Worm (Caenorhabditis elegans) whole organism, mixed stage, embryonic: ENCODE measurements around the gene C43H6.6.

Source experiments
- M03D4.4 ChIP-seq: sonication (generic microtip); optimal IDR thresholded peaks from 2 replicates; lab custom pipeline; 2017; ENCODE audit warnings: mild to moderate bottlenecking, missing genetic modification characterization, missing compliant biosample characterization
- blmp-1 ChIP-seq: fragments of 150-350 bp; optimal IDR thresholded peaks from 2 replicates; lab custom pipeline; 2014; ENCODE audit warnings: missing biosample characterization, missing genetic modification characterization
- ceh-43 ChIP-seq: fragments of 200-800 bp; sonication (Bioruptor generic); optimal IDR thresholded peaks from 2 replicates; lab custom pipeline; 2018; ENCODE audit warnings: mild to moderate bottlenecking, missing genetic modification characterization, moderate library complexity, missing compliant biosample characterization
- ceh-83 ChIP-seq: fragments of 200-800 bp; sonication (Bioruptor generic); optimal IDR thresholded peaks from 2 replicates; lab custom pipeline; 2018; ENCODE audit warnings: mild to moderate bottlenecking, missing genetic modification characterization, missing compliant biosample characterization
- ces-1 ChIP-seq: fragments of 150-350 bp; optimal IDR thresholded peaks from 2 replicates; lab custom pipeline; 2014; ENCODE audit warnings: missing biosample characterization, missing genetic modification reagents, missing genetic modification characterization
- cnd-1 ChIP-seq: fragments of 200-800 bp; sonication (Bioruptor generic); optimal IDR thresholded peaks from 2 replicates; lab custom pipeline; 2018; ENCODE audit warnings: mild to moderate bottlenecking, missing genetic modification characterization, missing compliant biosample characterization
- elt-1 ChIP-seq: sonication (generic microtip); optimal IDR thresholded peaks from 2 replicates; lab custom pipeline; 2017; ENCODE audit warnings: missing genetic modification characterization, mild to moderate bottlenecking, missing compliant biosample characterization, antibody characterized with exemption, moderate library complexity, borderline replicate concordance; ENCODE audit not compliant: insufficient read depth
- elt-3 ChIP-seq: fragments of 150-350 bp; optimal IDR thresholded peaks from 2 replicates; lab custom pipeline; 2014; ENCODE audit warnings: missing biosample characterization, missing genetic modification characterization
- flh-1 ChIP-seq: fragments of 200-800 bp; sonication (Bioruptor generic); optimal IDR thresholded peaks from 2 replicates; lab custom pipeline; 2018; ENCODE audit warnings: mild to moderate bottlenecking, missing genetic modification characterization, moderate library complexity, missing compliant biosample characterization
- ham-2 ChIP-seq: fragments of 200-800 bp; sonication (Bioruptor generic); optimal IDR thresholded peaks from 2 replicates; lab custom pipeline; 2018; ENCODE audit warnings: mild to moderate bottlenecking, missing genetic modification characterization, missing compliant biosample characterization
- lin-13 ChIP-seq: fragments of 150-350 bp; optimal IDR thresholded peaks from 2 replicates; lab custom pipeline; 2014; ENCODE audit warnings: missing biosample characterization, missing genetic modification characterization
- lin-32 ChIP-seq: fragments of 200-800 bp; sonication (Bioruptor generic); optimal IDR thresholded peaks from 2 replicates; lab custom pipeline; 2018; ENCODE audit warnings: mild to moderate bottlenecking, missing genetic modification characterization, missing compliant biosample characterization
- lsy-2 ChIP-seq: fragments of 150-350 bp; optimal IDR thresholded peaks from 2 replicates; lab custom pipeline; 2014; ENCODE audit warnings: missing biosample characterization, missing genetic modification characterization
- mab-5 ChIP-seq: fragments of 150-350 bp; optimal IDR thresholded peaks from 2 replicates; lab custom pipeline; 2014; ENCODE audit warnings: missing biosample characterization, missing genetic modification characterization
- mep-1 ChIP-seq: fragments of 150-350 bp; optimal IDR thresholded peaks from 2 replicates; lab custom pipeline; 2017; ENCODE audit warnings: missing biosample characterization, missing genetic modification reagents, missing genetic modification characterization, inconsistent platforms
- mls-2 ChIP-seq: sonication (generic microtip); optimal IDR thresholded peaks from 2 replicates; lab custom pipeline; 2016; ENCODE audit warnings: mild to moderate bottlenecking, missing genetic modification characterization, moderate library complexity, missing compliant biosample characterization
- nhr-12 ChIP-seq: fragments of 150-350 bp; optimal IDR thresholded peaks from 2 replicates; lab custom pipeline; 2014; ENCODE audit warnings: missing biosample characterization, missing genetic modification characterization
- nhr-2 ChIP-seq: fragments of 150-350 bp; optimal IDR thresholded peaks from 2 replicates; lab custom pipeline; 2014; ENCODE audit warnings: missing biosample characterization, missing genetic modification characterization
- nhr-237 ChIP-seq: fragments of 150-350 bp; optimal IDR thresholded peaks from 2 replicates; lab custom pipeline; 2014; ENCODE audit warnings: missing biosample characterization, missing genetic modification characterization
- nhr-28 ChIP-seq: fragments of 150-350 bp; optimal IDR thresholded peaks from 2 replicates; lab custom pipeline; 2014; ENCODE audit warnings: missing biosample characterization, missing genetic modification characterization
- nhr-76 ChIP-seq: sonication (generic microtip); optimal IDR thresholded peaks from 2 replicates; lab custom pipeline; 2017; ENCODE audit warnings: missing biosample characterization, missing genetic modification characterization
- pha-4 ChIP-seq: fragments of 150-350 bp; optimal IDR thresholded peaks from 2 replicates; lab custom pipeline; 2018; ENCODE audit warnings: missing biosample characterization, missing genetic modification reagents, missing genetic modification characterization
- sem-2 ChIP-seq: fragments of 200-800 bp; sonication (Bioruptor generic); optimal IDR thresholded peaks from 2 replicates; lab custom pipeline; 2018; ENCODE audit warnings: mild to moderate bottlenecking, missing genetic modification characterization, missing compliant biosample characterization
- snpc-4 ChIP-seq: fragments of 150-350 bp; optimal IDR thresholded peaks from 2 replicates; lab custom pipeline; 2014; ENCODE audit warnings: missing biosample characterization, missing genetic modification characterization
- sptf-1 ChIP-seq: sonication (generic microtip); optimal IDR thresholded peaks from 2 replicates; lab custom pipeline; 2017; ENCODE audit warnings: mild to moderate bottlenecking, missing genetic modification characterization, moderate library complexity, missing compliant biosample characterization
- tbx-8 ChIP-seq: fragments of 200-800 bp; sonication (Bioruptor generic); optimal IDR thresholded peaks from 2 replicates; lab custom pipeline; 2018; ENCODE audit warnings: mild to moderate bottlenecking, missing genetic modification characterization, moderate library complexity, missing compliant biosample characterization
- unc-120 ChIP-seq: sonication (generic microtip); optimal IDR thresholded peaks from 2 replicates; lab custom pipeline; 2017; ENCODE audit warnings: missing genetic modification characterization, missing compliant biosample characterization; ENCODE audit not compliant: poor library complexity, severe bottlenecking
- unc-39 ChIP-seq: fragments of 150-350 bp; optimal IDR thresholded peaks from 2 replicates; lab custom pipeline; 2014; ENCODE audit warnings: missing biosample characterization, missing genetic modification characterization
- unc-62 ChIP-seq: fragments of 150-350 bp; optimal IDR thresholded peaks from 2 replicates; lab custom pipeline; 2014; ENCODE audit warnings: missing biosample characterization, missing genetic modification reagents, missing genetic modification characterization
- ztf-11 ChIP-seq: fragments of 150-350 bp; optimal IDR thresholded peaks from 2 replicates; lab custom pipeline; 2014; ENCODE audit warnings: missing biosample characterization, missing genetic modification characterization

The C43H6.6 gene

DNA sequence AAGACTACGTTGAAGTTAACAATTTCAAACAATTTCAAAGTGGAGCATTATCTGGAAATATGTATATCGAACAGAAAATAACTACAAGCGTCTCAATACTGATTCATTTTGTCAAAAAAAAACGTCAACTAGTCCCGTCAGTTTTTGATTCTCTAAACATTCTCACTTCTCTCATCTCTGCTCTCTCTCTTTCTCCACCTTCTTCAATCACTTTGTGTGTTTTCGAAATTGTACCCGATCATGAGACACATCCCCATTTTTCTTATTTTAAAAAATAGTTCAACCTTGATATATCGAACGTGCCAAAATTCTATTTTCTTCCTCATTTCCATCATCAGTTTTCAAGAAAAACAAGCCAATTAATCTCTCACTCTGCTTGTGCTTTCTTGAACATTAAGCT is 14.3 kb upstream of the C43H6.6 start:
- TF ChIP-seq cnd-1 (no peak), nhr-76 (no peak), nhr-28 (tag; lab: Kevin White, UChicago) (no peak), sptf-1 (no peak), ces-1 (GFP tag; lab: Kevin White, UChicago) (no peak), flh-1 (GFP tag; lab: Kevin White, UChicago) (no peak), M03D4.4 (tag; lab: Kevin White, UChicago) (no peak)
- TF ChIP-seq, all 35 proteins: peak for 0

DNA sequence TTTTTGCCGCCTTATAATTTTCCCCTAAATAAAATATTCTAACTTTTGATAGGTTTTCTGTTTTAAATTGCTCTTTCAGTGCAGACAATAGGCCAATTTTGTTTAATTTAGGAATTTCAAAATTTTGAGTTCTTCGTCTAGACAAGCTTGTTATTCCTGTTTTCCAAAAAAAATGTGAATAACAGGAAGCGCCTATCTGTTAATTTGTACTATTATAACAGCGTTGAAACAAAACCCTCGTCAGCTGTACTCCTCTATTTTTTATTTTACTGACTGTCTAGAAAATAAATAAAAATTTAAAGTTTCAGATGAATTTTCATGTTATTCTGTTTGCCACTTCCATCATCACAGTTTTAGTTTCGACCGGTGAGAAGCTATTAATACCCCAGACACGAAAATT is 13.8 kb upstream of the C43H6.6 start, which contains the start of gene F47G3.4:
F47G3.4 (plus strand) TSS at position 301 of the 400 bp plus-strand sequence.
- TF ChIP-seq elt-3 (tag; lab: Kevin White, UChicago): no peak
- TF ChIP-seq cnd-1: no peak
- TF ChIP-seq lsy-2: no peak
- no peak for TF ChIP-seq ceh-83
- no peak for TF ChIP-seq unc-62 (GFP tag; lab: Kevin White, UChicago)
- TF ChIP-seq unc-39: no peak
- no peak for TF ChIP-seq pha-4 (tag; lab: Kevin White, UChicago)
- TF ChIP-seq blmp-1 (tag; lab: Kevin White, UChicago): no peak
- TF ChIP-seq lin-32 (GFP tag; lab: Kevin White, UChicago): no peak
- no peak for TF ChIP-seq lin-13 (tag; lab: Kevin White, UChicago)
- no peak for TF ChIP-seq nhr-2
- TF ChIP-seq mls-2 (tag; lab: Kevin White, UChicago): no peak
- no peak for TF ChIP-seq sem-2 (GFP tag; lab: Kevin White, UChicago)
- no peak for TF ChIP-seq unc-120 (tag; lab: Kevin White, UChicago)
- no peak for TF ChIP-seq ham-2 (GFP tag; lab: Kevin White, UChicago)

DNA sequence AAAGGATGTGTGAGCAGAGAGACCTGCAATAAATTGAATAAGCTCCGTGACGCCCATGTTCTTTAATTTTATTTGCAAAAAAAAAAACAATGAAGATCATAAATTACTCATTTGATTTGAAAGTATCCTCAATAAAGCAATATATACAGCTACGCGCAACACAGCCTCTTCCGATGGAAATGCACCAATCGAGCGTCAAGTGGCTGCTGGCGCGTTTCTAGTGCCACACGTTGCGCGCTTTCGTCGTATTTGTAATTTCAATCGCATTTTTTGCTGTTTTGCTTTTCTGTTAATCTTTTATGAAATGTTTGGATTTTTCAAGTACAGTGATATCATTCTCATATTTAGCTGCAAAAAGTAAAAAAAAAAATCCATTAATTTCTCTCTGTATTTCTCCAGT is 12.9 kb upstream of the C43H6.6 start:
- TF ChIP-seq lin-13 (tag; lab: Kevin White, UChicago) (peak; percentile 38), pha-4 (tag; lab: Kevin White, UChicago) (peak; percentile 21), ces-1 (GFP tag; lab: Kevin White, UChicago) (peak; percentile 9), nhr-237 (tag; lab: Kevin White, UChicago) (no peak), lin-32 (GFP tag; lab: Kevin White, UChicago) (no peak), mep-1 (tag; lab: Kevin White, UChicago) (no peak)
- TF ChIP-seq, all 35 proteins: peak for 3

DNA sequence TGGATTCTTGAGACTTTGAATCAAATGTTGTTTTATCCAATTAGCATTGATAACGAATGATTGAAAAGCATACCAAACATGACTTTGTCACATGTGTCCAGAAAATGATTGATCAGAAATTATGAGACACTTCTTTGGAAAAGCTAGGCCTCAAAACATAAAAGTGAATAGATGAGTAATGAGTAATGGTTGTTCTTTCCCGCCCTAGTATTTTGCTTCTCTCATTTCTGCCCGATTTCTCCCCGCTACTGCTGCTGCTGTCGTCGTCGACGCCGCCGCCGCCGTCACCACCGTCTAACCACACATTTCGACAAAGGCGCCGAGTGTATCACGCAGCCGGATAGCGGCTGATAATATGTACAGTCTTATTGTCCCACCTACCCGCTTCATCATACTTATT is 9.6 kb upstream of the C43H6.6 start, which contains the start of gene F47G3.1:
F47G3.1 (plus strand) TSS at position 301 of the 400 bp plus-strand sequence.
- TF ChIP-seq lin-32 (GFP tag; lab: Kevin White, UChicago) (no peak), nhr-2 (no peak), blmp-1 (tag; lab: Kevin White, UChicago) (no peak), unc-39 (no peak), lin-13 (tag; lab: Kevin White, UChicago) (no peak), ceh-83 (no peak), cnd-1 (no peak), tbx-8 (GFP tag; lab: Kevin White, UChicago) (no peak), elt-1 (no peak), nhr-12 (no peak)

DNA sequence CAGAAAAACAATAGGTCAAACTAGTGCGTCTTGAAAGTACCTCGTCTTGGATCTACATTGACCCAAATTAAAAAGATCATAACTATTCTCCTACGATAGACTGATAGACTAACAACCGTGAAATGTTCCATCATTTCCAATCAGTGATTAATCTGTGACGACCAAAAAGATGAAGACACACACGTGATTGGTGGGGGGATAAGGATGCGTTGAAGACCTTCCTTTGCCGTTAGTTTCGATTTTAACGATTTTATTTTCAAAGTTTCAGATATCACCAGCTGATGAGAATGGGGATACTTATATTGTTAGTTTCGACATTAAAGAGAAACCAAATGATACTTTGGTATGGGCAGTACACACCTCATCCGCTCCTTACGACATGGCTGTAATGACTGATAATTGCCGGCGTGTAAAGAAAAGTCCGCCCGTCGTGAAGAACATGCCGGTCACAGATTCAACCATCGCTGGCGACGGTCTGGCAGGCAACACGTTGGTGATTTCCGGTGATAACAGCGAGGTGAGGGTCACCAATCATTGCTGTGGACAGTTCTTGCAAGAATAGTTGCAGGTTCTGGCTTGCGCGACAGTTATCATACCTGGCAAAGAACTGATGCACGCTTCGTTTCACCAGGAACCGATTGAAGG is 8.0 kb upstream of the C43H6.6 start:
- TF ChIP-seq mab-5 (no peak), nhr-76 (no peak), ham-2 (GFP tag; lab: Kevin White, UChicago) (no peak), mls-2 (tag; lab: Kevin White, UChicago) (no peak), elt-1 (no peak), ztf-11 (tag; lab: Kevin White, UChicago) (no peak), lin-13 (tag; lab: Kevin White, UChicago) (no peak), ces-1 (GFP tag; lab: Kevin White, UChicago) (no peak), tbx-8 (GFP tag; lab: Kevin White, UChicago) (no peak), snpc-4 (no peak), ceh-43 (GFP tag; lab: Kevin White, UChicago) (no peak), mep-1 (tag; lab: Kevin White, UChicago) (no peak), sptf-1 (no peak), lsy-2 (no peak)
